Fruit fly (Drosophila melanogaster): ENCODE data around the gene Papss.

Gene Papss

dm6 chr3L:19910054-19910414 lies 64.9 kb downstream of the Papss start, which contains the start of the genes Mi-2 and Prp3:
Gene Mi-2 (minus strand): TSS chr3L:19910215.
Gene Prp3 (plus strand): TSS chr3L:19910300.
- TF ChIP-seq CG6163 (GFP tag; IDR thresholded peaks at IDR 0.05) = peak; percentile 48; the same call in 2 of the 3 replicates
- peak; percentile 71 for TF ChIP-seq fkh (GFP tag; optimal IDR thresholded peaks at IDR 0.05)
- TF ChIP-seq CG7368 (GFP tag; optimal IDR thresholded peaks at IDR 0.05) = no peak
- no peak for TF ChIP-seq CG6808 (GFP tag; optimal IDR thresholded peaks at IDR 0.05)
- peak; percentile 54 for TF ChIP-seq Eip78C (GFP tag)
- no peak for TF ChIP-seq Eip93F (GFP tag; optimal IDR thresholded peaks at IDR 0.05)
- TF ChIP-seq Sox14 (GFP tag; optimal IDR thresholded peaks at IDR 0.05) = peak; percentile 31

Measured in whole organism, prepupa.